Worm (Caenorhabditis elegans) whole organism, midembryonic: Measurements from ENCODE around the gene spsb-1.

Experiments used
- T22C8.4 ChIP-seq: fragments of 200-800 bp; sonication (Bioruptor generic); IDR thresholded peaks from 2 replicates; pipeline ENCODE4 v1.3.6; 2022; ENCODE audit warnings: missing genetic modification characterization, missing compliant biosample characterization
- cog-1 ChIP-seq: sonication (generic microtip); optimal IDR thresholded peaks from 2 replicates; lab custom pipeline; 2016; ENCODE audit warnings: missing genetic modification characterization, missing compliant biosample characterization
- flt-1 ChIP-seq: fragments of 200-800 bp; sonication (Bioruptor generic); IDR thresholded peaks from 2 replicates; pipeline ENCODE4 v1.3.6; 2022; ENCODE audit warnings: missing genetic modification characterization, missing compliant biosample characterization
- med-1 ChIP-seq: sonication (generic microtip); optimal IDR thresholded peaks from 2 replicates; lab custom pipeline; 2017; ENCODE audit warnings: missing genetic modification characterization, mild to moderate bottlenecking, missing compliant biosample characterization, antibody characterized with exemption, missing genetic modification reagents; ENCODE audit not compliant: insufficient read depth
- ref-1 ChIP-seq: fragments of 200-800 bp; sonication (Bioruptor generic); conservative IDR thresholded peaks from 2 replicates; pipeline ENCODE4 v1.3.6; 2022; ENCODE audit warnings: missing genetic modification reagents, missing genetic modification characterization, missing compliant biosample characterization
- tab-1 ChIP-seq: fragments of 200-800 bp; sonication (Bioruptor generic); IDR thresholded peaks from 2 replicates; pipeline ENCODE4 v1.3.6; 2022; ENCODE audit warnings: missing genetic modification characterization, missing compliant biosample characterization
- ztf-23 ChIP-seq: fragments of 200-800 bp; sonication (Bioruptor generic); IDR thresholded peaks from 2 replicates; pipeline ENCODE4 v1.3.6; 2022; ENCODE audit warnings: missing genetic modification reagents, missing genetic modification characterization, missing compliant biosample characterization
- ztf-29 ChIP-seq: fragments of 200-800 bp; sonication (Bioruptor generic); IDR thresholded peaks from 2 replicates; pipeline ENCODE4 v1.3.6; 2022; ENCODE audit warnings: missing genetic modification reagents, missing genetic modification characterization, missing compliant biosample characterization

- no peak for TF ChIP-seq T22C8.4 (GFP tag; lab: Robert Waterston, UW)
- no peak for TF ChIP-seq tab-1 (GFP tag; lab: Robert Waterston, UW)
- TF ChIP-seq med-1 = no peak
- no peak for TF ChIP-seq flt-1 (GFP tag; lab: Robert Waterston, UW)
- no peak for TF ChIP-seq ref-1 (GFP tag; lab: Robert Waterston, UW)
- no peak for TF ChIP-seq ztf-29 (GFP tag; lab: Robert Waterston, UW)
- TF ChIP-seq cog-1 = no peak
- no peak for TF ChIP-seq ztf-23 (GFP tag; lab: Robert Waterston, UW)
These were observed 62.1 kb downstream of the spsb-1 start for ce11 chrII:15258668-15259067.
